Worm (Caenorhabditis elegans) whole organism, L1 larva: Measurements from ENCODE around the gene ZK632.2.

Experiments
- C04F5.9 ChIP-seq: sonication (generic microtip); optimal IDR thresholded peaks from 2 replicates; lab custom pipeline; 2016; ENCODE audit warnings: missing genetic modification characterization, missing compliant biosample characterization
- C34B4.2 ChIP-seq: sonication (generic microtip); optimal IDR thresholded peaks from 2 replicates; lab custom pipeline; 2017; ENCODE audit warnings: mild to moderate bottlenecking, missing genetic modification characterization, missing compliant biosample characterization
- F16B12.6 ChIP-seq: fragments of 150-350 bp; optimal IDR thresholded peaks from 2 replicates; lab custom pipeline; 2014; ENCODE audit warnings: missing biosample characterization, missing genetic modification characterization
- Y116A8C.19 ChIP-seq: sonication (generic microtip); optimal IDR thresholded peaks from 2 replicates; lab custom pipeline; 2016; ENCODE audit warnings: missing compliant biosample characterization, missing genetic modification characterization, borderline replicate concordance
- ama-1 ChIP-seq: fragments of 150-350 bp; optimal IDR thresholded peaks from 2 replicates; lab custom pipeline; 2014
- ceh-8 ChIP-seq: fragments of 200-800 bp; sonication (Bioruptor generic); optimal IDR thresholded peaks from 2 replicates; lab custom pipeline; 2018; ENCODE audit warnings: mild to moderate bottlenecking, missing genetic modification characterization, moderate library complexity, missing compliant biosample characterization
- ceh-82 ChIP-seq, 3 experiments: fragments of 150-350 bp in 1 of 3; sonication (generic microtip) in 2 of 3; optimal IDR thresholded peaks; 2 replicates each; lab custom pipeline; 2014 to 2017; ENCODE audit warnings: missing biosample characterization in 3 of 3, missing genetic modification characterization in 3 of 3
- ceh-90 ChIP-seq: sonication (generic microtip); optimal IDR thresholded peaks from 2 replicates; lab custom pipeline; 2016; ENCODE audit warnings: missing genetic modification characterization, missing compliant biosample characterization
- dpl-1 ChIP-seq, 3 experiments: fragments of 150-350 bp in 2 of 3; sonication (generic microtip) in 1 of 3; optimal IDR thresholded peaks; 2 replicates each; lab custom pipeline; 2014 to 2017; ENCODE audit warnings: missing biosample characterization in 3 of 3, missing genetic modification characterization in 3 of 3, missing genetic modification reagents in 3 of 3
- efl-1 ChIP-seq, 4 experiments: fragments of 150-350 bp; optimal IDR thresholded peaks in 3 of 4; peaks in 1 of 4; 1 replicate in 1 of 4; 2 replicates in 3 of 4; lab custom pipeline; 2014; ENCODE audit warnings: missing biosample characterization in 2 of 4, missing genetic modification characterization in 2 of 4, missing genetic modification reagents in 2 of 4
- egl-27 ChIP-seq, 2 experiments: fragments of 150-350 bp in 1 of 2; sonication (generic microtip); optimal IDR thresholded peaks; 3 replicates each; lab custom pipeline; 2017 to 2018; ENCODE audit warnings: missing biosample characterization in 2 of 2, missing genetic modification characterization in 2 of 2, missing genetic modification reagents in 2 of 2
- fkh-4 ChIP-seq: sonication (generic microtip); optimal IDR thresholded peaks from 2 replicates; lab custom pipeline; 2016; ENCODE audit warnings: missing compliant biosample characterization, missing genetic modification characterization, borderline replicate concordance
- hlh-17 ChIP-seq: fragments of 200-800 bp; sonication (Bioruptor generic); optimal IDR thresholded peaks from 2 replicates; lab custom pipeline; 2018; ENCODE audit warnings: missing genetic modification characterization, mild to moderate bottlenecking, missing compliant biosample characterization, moderate library complexity, borderline replicate concordance
- hpl-2 ChIP-seq: fragments of 150-350 bp; optimal IDR thresholded peaks from 2 replicates; lab custom pipeline; 2014; ENCODE audit warnings: missing biosample characterization, missing genetic modification reagents, missing genetic modification characterization
- lin-13 ChIP-seq: fragments of 150-350 bp; optimal IDR thresholded peaks from 2 replicates; lab custom pipeline; 2014; ENCODE audit warnings: missing biosample characterization, missing genetic modification reagents, missing genetic modification characterization
- lin-14 ChIP-seq: fragments of 200-800 bp; sonication (Bioruptor generic); optimal IDR thresholded peaks from 2 replicates; lab custom pipeline; 2018; ENCODE audit warnings: mild to moderate bottlenecking, missing genetic modification characterization, moderate library complexity, missing compliant biosample characterization
- lin-35 ChIP-seq, 2 experiments: fragments of 150-350 bp; optimal IDR thresholded peaks; 2 replicates each; lab custom pipeline; 2014; ENCODE audit warnings: missing biosample characterization in 2 of 2, missing genetic modification characterization in 2 of 2, missing genetic modification reagents in 2 of 2
- lin-39 ChIP-seq: fragments of 150-350 bp; optimal IDR thresholded peaks from 2 replicates; lab custom pipeline; 2014; ENCODE audit warnings: missing biosample characterization, missing genetic modification reagents, missing genetic modification characterization
- lsy-2 ChIP-seq, 2 experiments: fragments of 150-350 bp; optimal IDR thresholded peaks; 2 replicates each; lab custom pipeline; 2014; ENCODE audit warnings: missing biosample characterization in 2 of 2, missing genetic modification characterization in 2 of 2
- mep-1 ChIP-seq: fragments of 150-350 bp; optimal IDR thresholded peaks from 2 replicates; lab custom pipeline; 2014; ENCODE audit warnings: missing biosample characterization, missing genetic modification characterization
- nhr-237 ChIP-seq: fragments of 150-350 bp; optimal IDR thresholded peaks from 2 replicates; lab custom pipeline; 2014; ENCODE audit warnings: missing biosample characterization, missing genetic modification characterization
- nhr-71 ChIP-seq: sonication (generic microtip); optimal IDR thresholded peaks from 2 replicates; lab custom pipeline; 2016; ENCODE audit warnings: mild to moderate bottlenecking, missing genetic modification characterization, moderate library complexity, missing compliant biosample characterization
- pqm-1 ChIP-seq: sonication (generic microtip); optimal IDR thresholded peaks from 3 replicates; lab custom pipeline; 2017; ENCODE audit warnings: missing biosample characterization, missing genetic modification characterization
- snu-23 ChIP-seq: sonication (generic microtip); optimal IDR thresholded peaks from 2 replicates; lab custom pipeline; 2016; ENCODE audit warnings: missing genetic modification characterization, missing compliant biosample characterization
- sox-4 ChIP-seq: sonication (generic microtip); optimal IDR thresholded peaks from 2 replicates; lab custom pipeline; 2016; ENCODE audit warnings: missing genetic modification characterization, missing compliant biosample characterization
- unc-62 ChIP-seq: fragments of 150-350 bp; optimal IDR thresholded peaks from 2 replicates; lab custom pipeline; 2014; ENCODE audit warnings: missing biosample characterization, missing genetic modification reagents, missing genetic modification characterization
- unc-98 ChIP-seq: fragments of 200-800 bp; sonication (Bioruptor generic); IDR thresholded peaks from 2 replicates; pipeline ENCODE4 v1.3.6; 2022; ENCODE audit warnings: missing genetic modification characterization, missing compliant biosample characterization
- xbp-1 ChIP-seq: sonication (generic microtip); optimal IDR thresholded peaks from 2 replicates; lab custom pipeline; 2016; ENCODE audit warnings: missing genetic modification characterization, missing compliant biosample characterization
- ztf-11 ChIP-seq, 2 experiments: sonication (generic microtip); optimal IDR thresholded peaks; 2 replicates each; lab custom pipeline; 2016 to 2017; ENCODE audit warnings: missing genetic modification characterization in 2 of 2, missing biosample characterization in 1 of 2, missing compliant biosample characterization in 1 of 2
- ztf-4 ChIP-seq: fragments of 150-350 bp; optimal IDR thresholded peaks from 2 replicates; lab custom pipeline; 2014; ENCODE audit warnings: missing biosample characterization, missing genetic modification characterization

The ZK632.2 gene

DNA sequence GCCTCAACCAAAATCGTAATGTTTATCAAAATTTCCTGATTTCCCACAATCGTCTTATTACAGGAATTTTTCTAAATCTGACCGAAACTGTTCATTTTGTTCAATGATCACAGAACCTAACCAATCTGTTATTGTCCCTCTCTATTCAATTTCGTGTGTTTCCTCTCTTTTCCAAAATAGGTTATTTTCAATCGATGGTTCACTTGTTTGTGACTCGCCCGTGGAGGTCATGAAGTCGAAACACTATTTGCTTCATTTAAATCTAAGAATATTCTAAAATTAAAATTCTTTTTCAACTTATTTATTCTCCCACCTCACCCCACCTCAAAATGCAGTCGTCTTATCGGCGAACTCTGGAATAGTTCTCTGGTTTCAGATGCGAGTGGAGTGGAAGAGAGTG, 52.0 kb downstream of the ZK632.2 start (continued):
- TF ChIP-seq unc-62 (GFP tag; lab: Kevin White, UChicago) (no peak), C34B4.2 (no peak), ceh-90 (no peak), nhr-71 (peak; percentile 7)

DNA sequence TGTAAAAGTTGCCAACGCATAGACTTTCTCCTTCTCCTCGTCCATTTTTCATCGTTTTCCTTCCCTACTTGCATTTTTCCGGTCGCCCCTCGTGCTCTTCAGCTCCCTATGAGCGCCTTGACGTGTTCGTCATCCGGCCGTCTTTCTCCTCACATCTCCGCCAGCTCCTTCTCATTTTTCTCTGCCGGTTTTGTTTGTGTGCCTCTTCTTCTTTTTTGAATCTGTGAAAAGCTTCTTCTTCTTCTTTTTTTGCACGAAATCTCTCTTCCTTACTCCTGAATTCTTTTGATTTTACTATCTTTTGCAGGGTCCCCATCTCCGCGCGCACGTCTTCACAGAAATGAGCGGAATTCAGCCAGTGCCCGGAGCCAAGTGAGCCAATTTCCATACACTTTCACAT, 52.6 kb downstream of the ZK632.2 start, which contains the start of gene K11H3.3:
Gene K11H3.3, plus strand, starts transcription at position 308 of the 400 bp plus-strand sequence.
- TF ChIP-seq pqm-1 (no peak), F16B12.6 (tag; lab: Kevin White, UChicago) (no peak), egl-27 (tag; optimal IDR thresholded peaks at IDR 0.05; lab: Kevin White, UChicago) (no peak), lin-14 (GFP tag; lab: Kevin White, UChicago) (peak; percentile 59), dpl-1 (GFP tag; optimal IDR thresholded peaks at IDR 0.05; lab: Kevin White, UChicago) (no peak), mep-1 (tag; lab: Kevin White, UChicago) (no peak), C04F5.9 (tag; lab: Kevin White, UChicago) (no peak), xbp-1 (no peak), nhr-237 (no peak), hlh-17 (GFP tag; lab: Kevin White, UChicago) (no peak), fkh-4 (tag; lab: Kevin White, UChicago) (no peak), C34B4.2 (no peak), lin-35 (GFP tag; optimal IDR thresholded peaks at IDR 0.05; lab: Kevin White, UChicago) (no peak), ztf-4 (tag; lab: Kevin White, UChicago) (no peak), snu-23 (GFP tag; lab: Kevin White, UChicago) (no peak), unc-98 (GFP tag; lab: Robert Waterston, UW) (no peak), Y116A8C.19 (no peak), lsy-2 (tag; optimal IDR thresholded peaks at IDR 0.05; lab: Kevin White, UChicago) (no peak), ceh-8 (no peak), ceh-82 (tag; optimal IDR thresholded peaks at IDR 0.05; lab: Kevin White, UChicago) (peak in 1 of 3 experiments; percentile 0), hpl-2 (GFP tag; lab: Kevin White, UChicago) (no peak), lin-39 (no peak), efl-1 (optimal IDR thresholded peaks at IDR 0.05; lab: Kevin White, UChicago) (no peak), efl-1 (GFP tag; optimal IDR thresholded peaks at IDR 0.05 in 1 of 2; lab: Kevin White, UChicago) (peak in 1 of 2 experiments; percentile 42), ztf-11 (tag; optimal IDR thresholded peaks at IDR 0.05; lab: Kevin White, UChicago) (no peak), sox-4 (tag; lab: Kevin White, UChicago) (no peak), lin-13 (GFP tag; lab: Kevin White, UChicago) (no peak), ama-1 (lab: Kevin White, UChicago) (no peak)
